Worm (Caenorhabditis elegans): ENCODE results near the gene C06A12.8.

C06A12.8 gene

DNA sequence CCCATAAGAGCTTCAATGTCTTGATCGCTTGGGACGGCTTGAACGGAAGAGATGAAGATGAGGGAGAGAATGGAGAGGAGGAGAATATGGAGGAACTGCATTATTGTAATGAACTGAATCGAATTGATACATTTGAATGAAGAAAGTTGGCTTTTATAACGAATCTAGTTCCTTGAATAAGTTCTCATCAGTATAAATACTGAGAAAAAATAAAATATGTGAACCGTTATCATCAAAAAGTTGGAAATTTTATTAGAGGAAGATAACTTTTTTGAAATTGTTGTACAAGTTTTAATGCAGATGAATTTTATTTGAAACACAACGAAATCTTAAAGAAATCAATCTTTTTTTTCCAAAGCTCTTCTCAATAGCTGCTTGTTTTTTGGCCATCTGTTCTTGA is 30.1 kb upstream of the C06A12.8 start, which contains the start of gene T02D1.7:
Gene T02D1.7 (minus strand): TSS at position 101 of the 400 bp plus-strand sequence.
- TF ChIP-seq ceh-82 (tag; optimal IDR thresholded peaks at IDR 0.05) (no peak), lin-39 (tag; optimal IDR thresholded peaks at IDR 0.05) (no peak), eor-1 (tag; optimal IDR thresholded peaks at IDR 0.05) (no peak), sea-2 (GFP tag; optimal IDR thresholded peaks at IDR 0.05) (no peak), aly-2 (tag; optimal IDR thresholded peaks at IDR 0.05) (no peak)

DNA sequence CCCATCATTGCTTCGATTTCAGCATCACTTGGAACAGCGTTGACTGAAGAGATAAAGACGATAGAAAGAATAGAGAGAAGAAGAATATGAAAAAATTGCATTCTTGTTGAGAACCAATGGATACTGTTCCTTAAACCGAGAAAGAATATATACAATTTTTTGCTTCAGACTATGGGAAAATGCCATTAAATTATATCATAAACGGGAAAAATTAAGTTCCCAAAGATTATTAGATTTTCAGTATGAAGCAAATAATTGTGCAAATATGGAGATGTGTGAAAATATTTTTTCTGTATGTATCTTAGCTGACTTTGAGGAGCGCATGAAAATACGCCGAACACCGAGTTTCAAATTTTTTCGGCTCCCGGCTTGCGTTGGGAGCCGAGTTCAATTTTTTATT is 29.6 kb upstream of the C06A12.8 start, which contains the start of gene T02D1.9:
Gene T02D1.9 (minus strand): TSS at position 101 of the 400 bp plus-strand sequence.
- TF ChIP-seq nhr-23 (tag; optimal IDR thresholded peaks at IDR 0.05) (no peak), ceh-82 (tag; optimal IDR thresholded peaks at IDR 0.05) (no peak), ceh-16 (tag; optimal IDR thresholded peaks at IDR 0.05) (no peak), lin-39 (tag; optimal IDR thresholded peaks at IDR 0.05) (no peak), nhr-11 (tag; optimal IDR thresholded peaks at IDR 0.05) (no peak), egl-27 (tag; optimal IDR thresholded peaks at IDR 0.05) (no peak), unc-62 (GFP tag; optimal IDR thresholded peaks at IDR 0.05) (no peak), lsy-12 (tag; optimal IDR thresholded peaks at IDR 0.05) (no peak), zag-1 (tag; optimal IDR thresholded peaks at IDR 0.05) (no peak), nhr-76 (tag; optimal IDR thresholded peaks at IDR 0.05) (no peak)

DNA sequence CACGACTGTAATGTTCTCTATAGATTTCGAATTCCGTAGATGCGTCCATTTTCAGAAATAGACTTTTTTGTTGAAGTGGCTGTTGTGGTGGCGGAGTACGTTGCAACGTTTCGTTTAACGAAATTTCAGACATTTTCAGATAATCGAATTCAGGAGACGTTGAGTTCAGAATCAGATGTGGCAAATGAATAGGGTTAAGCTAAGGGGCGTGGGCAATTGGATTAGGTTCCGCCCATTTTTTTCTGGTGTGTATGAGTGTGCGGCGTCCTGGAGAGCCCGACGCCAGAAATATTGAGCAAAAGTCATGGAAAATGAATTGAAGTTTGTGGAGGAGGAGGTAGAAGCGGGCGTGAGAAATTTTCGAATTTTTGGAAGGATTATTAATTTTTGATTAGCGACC is 23.8 kb upstream of the C06A12.8 start:
- TF ChIP-seq elt-2 (tag; optimal IDR thresholded peaks at IDR 0.05) (no peak), pha-4 (tag; optimal IDR thresholded peaks at IDR 0.05) (no peak), zag-1 (tag; optimal IDR thresholded peaks at IDR 0.05) (no peak), lsy-12 (tag; optimal IDR thresholded peaks at IDR 0.05) (no peak), unc-62 (GFP tag; optimal IDR thresholded peaks at IDR 0.05) (no peak), egl-5 (tag; optimal IDR thresholded peaks at IDR 0.05) (no peak), lin-39 (tag; optimal IDR thresholded peaks at IDR 0.05) (no peak), nhr-23 (tag; optimal IDR thresholded peaks at IDR 0.05) (no peak), ama-1 (optimal IDR thresholded peaks at IDR 0.05) (no peak), nhr-76 (tag; optimal IDR thresholded peaks at IDR 0.05) (no peak), nhr-28 (tag; optimal IDR thresholded peaks at IDR 0.05) (no peak), eor-1 (tag; optimal IDR thresholded peaks at IDR 0.05) (no peak), nhr-43 (tag; optimal IDR thresholded peaks at IDR 0.05; ENCODE audit: poor library complexity, severe bottlenecking) (no peak), fos-1 (tag; optimal IDR thresholded peaks at IDR 0.05) (no peak), unc-39 (tag; optimal IDR thresholded peaks at IDR 0.05) (no peak), sea-2 (GFP tag; optimal IDR thresholded peaks at IDR 0.05) (no peak), nhr-12 (tag; optimal IDR thresholded peaks at IDR 0.05) (no peak), mml-1 (tag; optimal IDR thresholded peaks at IDR 0.05) (no peak), skn-1 (tag; optimal IDR thresholded peaks at IDR 0.05) (no peak)

DNA sequence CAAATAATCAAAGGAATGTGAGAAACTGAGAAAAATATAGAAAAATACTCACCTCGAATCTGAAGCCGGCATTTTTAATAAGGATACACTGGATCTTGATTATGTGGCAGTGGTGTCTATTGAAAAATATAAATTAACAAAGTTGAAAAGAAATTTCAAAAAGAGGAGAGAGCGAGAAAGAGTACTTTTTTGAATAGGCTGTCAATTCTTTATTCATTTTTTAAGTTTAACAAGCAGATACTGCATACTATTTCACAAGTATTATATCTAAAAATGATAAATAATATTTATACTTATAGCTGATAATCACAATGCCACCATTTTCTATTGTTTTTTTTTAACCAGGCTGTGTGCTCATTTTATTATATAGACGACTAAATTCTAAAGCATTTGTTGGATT is 19.4 kb upstream of the C06A12.8 start, which contains the start of gene npr-26:
Gene npr-26 (minus strand): TSS at position 101 of the 400 bp plus-strand sequence.
- no peak for TF ChIP-seq pha-4 (tag; optimal IDR thresholded peaks at IDR 0.05)
- no peak for TF ChIP-seq fos-1 (tag; optimal IDR thresholded peaks at IDR 0.05)
- TF ChIP-seq skn-1 (tag; optimal IDR thresholded peaks at IDR 0.05) = no peak
- no peak for TF ChIP-seq unc-62 (GFP tag; optimal IDR thresholded peaks at IDR 0.05)
- TF ChIP-seq ceh-16 (tag; optimal IDR thresholded peaks at IDR 0.05) = no peak
- TF ChIP-seq egl-5 (tag; optimal IDR thresholded peaks at IDR 0.05) = no peak
- TF ChIP-seq unc-39 (tag; optimal IDR thresholded peaks at IDR 0.05) = no peak
- no peak for TF ChIP-seq ztf-11 (tag; optimal IDR thresholded peaks at IDR 0.05)
- TF ChIP-seq nhr-77 (tag; optimal IDR thresholded peaks at IDR 0.05) = no peak
- TF ChIP-seq ZK546.5 (tag; optimal IDR thresholded peaks at IDR 0.05) = no peak
- no peak for TF ChIP-seq lsy-12 (tag; optimal IDR thresholded peaks at IDR 0.05)
- TF ChIP-seq egl-27 (tag; optimal IDR thresholded peaks at IDR 0.05) = no peak
- TF ChIP-seq lin-15B (tag; optimal IDR thresholded peaks at IDR 0.05) = no peak
- no peak for TF ChIP-seq elt-2 (tag; optimal IDR thresholded peaks at IDR 0.05)
- no peak for TF ChIP-seq snpc-4 (tag; optimal IDR thresholded peaks at IDR 0.05)
- TF ChIP-seq nhr-43 (tag; optimal IDR thresholded peaks at IDR 0.05; ENCODE audit: poor library complexity, severe bottlenecking) = no peak
- no peak for TF ChIP-seq aly-2 (tag; optimal IDR thresholded peaks at IDR 0.05)
- no peak for TF ChIP-seq ceh-28 (tag; optimal IDR thresholded peaks at IDR 0.05)

DNA sequence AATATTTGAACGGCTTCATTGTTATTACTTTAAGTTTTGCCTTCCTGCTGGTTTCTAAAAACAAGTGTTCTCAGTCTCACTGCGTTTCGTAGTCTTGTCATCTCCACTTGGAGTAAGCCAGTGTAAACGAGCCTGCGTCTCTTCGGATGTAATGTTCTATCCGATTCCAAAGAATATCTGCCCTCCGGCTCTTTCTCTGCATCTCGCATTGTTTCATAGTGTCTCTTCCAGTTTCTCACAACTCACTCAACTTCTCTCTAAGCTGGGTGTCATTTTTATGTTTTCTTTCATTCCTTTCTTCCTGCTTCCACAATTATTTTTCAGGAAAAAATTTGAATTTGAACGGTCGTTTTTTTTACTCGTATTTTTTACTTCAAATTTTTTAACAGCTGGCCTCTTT is 10.2 kb upstream of the C06A12.8 start:
- TF ChIP-seq nhr-67 (tag; optimal IDR thresholded peaks at IDR 0.05) = no peak
- TF ChIP-seq nhr-28 (tag; optimal IDR thresholded peaks at IDR 0.05) = no peak
- no peak for TF ChIP-seq nfya-1 (tag; optimal IDR thresholded peaks at IDR 0.05; ENCODE audit: insufficient read depth)
- peak; percentile 50 for TF ChIP-seq pha-4 (tag; optimal IDR thresholded peaks at IDR 0.05)
- TF ChIP-seq pqm-1 (tag; optimal IDR thresholded peaks at IDR 0.05) = no peak
- TF ChIP-seq hmg-11 (tag; optimal IDR thresholded peaks at IDR 0.05) = peak; percentile 31
- TF ChIP-seq snpc-4 (tag; optimal IDR thresholded peaks at IDR 0.05) = no peak
- no peak for TF ChIP-seq ZK546.5 (tag; optimal IDR thresholded peaks at IDR 0.05)
- peak; percentile 9 for TF ChIP-seq lin-39 (tag; optimal IDR thresholded peaks at IDR 0.05)
- TF ChIP-seq sea-2 (GFP tag; optimal IDR thresholded peaks at IDR 0.05) = no peak

Measured in whole organism, L3 larva.